Fruit fly (Drosophila melanogaster) whole organism: ENCODE data around the gene sim.
A peak's percentile ranks its signal among the peaks of the same experiment; 100 is the strongest.

ENCODE experiments used
- CG8478 ChIP-seq: fragments of >200 bp; optimal IDR thresholded peaks from 2 replicates; lab custom pipeline; 2018; ENCODE audit warnings: inconsistent platforms
- Dll ChIP-seq: fragments of >200 bp; optimal IDR thresholded peaks from 2 replicates; lab custom pipeline; 2017
- EcR ChIP-seq, 2 experiments: fragments of >200 bp; optimal IDR thresholded peaks; 2 replicates each; lab custom pipeline; 2017; ENCODE audit warnings: missing biosample characterization in 2 of 2, missing genetic modification characterization in 2 of 2, missing genetic modification reagents in 2 of 2
- psq ChIP-seq: fragments of >200 bp; optimal IDR thresholded peaks from 2 replicates; lab custom pipeline; 2017

DNA sequence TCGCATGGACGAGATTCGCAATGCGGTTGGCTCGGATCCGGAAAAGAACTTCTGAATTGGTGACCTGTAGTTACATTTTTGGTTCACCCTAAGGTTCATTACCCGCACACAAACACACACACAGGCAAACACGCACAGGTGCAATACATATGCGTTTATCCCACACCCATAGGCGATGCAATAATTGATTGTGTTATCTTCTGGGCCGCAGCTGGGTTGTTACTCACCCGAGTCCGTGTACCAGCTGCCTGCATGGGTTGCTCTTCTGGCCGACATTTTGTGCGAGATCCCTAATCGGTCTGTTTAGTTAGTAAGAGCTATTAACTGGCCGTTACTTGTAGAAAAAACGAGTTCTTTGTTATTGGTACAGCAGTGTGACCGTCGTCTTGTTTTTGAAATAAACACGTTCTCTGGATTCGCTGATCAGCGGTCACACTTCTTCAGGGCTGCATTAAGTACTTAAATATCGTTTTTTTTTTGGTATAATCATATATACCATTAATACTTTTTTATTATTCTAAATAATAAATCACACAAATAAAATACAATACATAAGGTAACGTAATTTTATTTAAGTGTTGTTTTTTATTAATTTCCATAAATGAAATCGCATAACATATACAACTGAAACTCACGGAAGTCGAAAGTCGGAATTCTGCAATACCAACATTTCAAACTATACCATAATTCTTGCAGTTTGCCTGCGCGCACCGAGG is 46.5 kb upstream of the sim start, which contains the start of gene CG8031:
- TF ChIP-seq CG8478 = no peak
- TF ChIP-seq Dll = peak; percentile 51
- TF ChIP-seq psq = no peak
- TF ChIP-seq EcR (GFP tag; optimal IDR thresholded peaks at IDR 0.05; lab: Kevin White, UChicago) = peak in 1 of 2 experiments; percentile 71
